Worm (Caenorhabditis elegans): ENCODE measurements around the gene cec-7.

cec-7 gene

ce11 chrIII:12847623-12848022, 29.8 kb downstream of the cec-7 start:
- no peak for TF ChIP-seq ZK546.5 (tag; optimal IDR thresholded peaks at IDR 0.05)
- no peak for TF ChIP-seq lsy-2 (tag; optimal IDR thresholded peaks at IDR 0.05)
- peak; percentile 2 for TF ChIP-seq sma-3 (GFP tag; optimal IDR thresholded peaks at IDR 0.05)
- TF ChIP-seq crh-2 (tag; optimal IDR thresholded peaks at IDR 0.05), result no peak
- TF ChIP-seq sma-9 (GFP tag; optimal IDR thresholded peaks at IDR 0.05), result peak; percentile 80
- TF ChIP-seq sma-9 (tag; optimal IDR thresholded peaks at IDR 0.05), result no peak
- TF ChIP-seq nhr-237 (tag; optimal IDR thresholded peaks at IDR 0.05), result no peak
- no peak for TF ChIP-seq snpc-4 (tag; optimal IDR thresholded peaks at IDR 0.05)
- TF ChIP-seq unc-39 (tag; optimal IDR thresholded peaks at IDR 0.05), result no peak
- TF ChIP-seq nhr-25 (tag; optimal IDR thresholded peaks at IDR 0.05), result peak; percentile 19
- TF ChIP-seq gmeb-1 (tag; optimal IDR thresholded peaks at IDR 0.05), result no peak
- no peak for TF ChIP-seq nhr-10 (tag; optimal IDR thresholded peaks at IDR 0.05)
- no peak for TF ChIP-seq ceh-16 (tag; optimal IDR thresholded peaks at IDR 0.05)
- no peak for TF ChIP-seq ceh-82 (tag; optimal IDR thresholded peaks at IDR 0.05)
- no peak for TF ChIP-seq lin-13 (GFP tag; optimal IDR thresholded peaks at IDR 0.05)
- no peak for TF ChIP-seq peb-1 (tag; optimal IDR thresholded peaks at IDR 0.05)
- TF ChIP-seq alr-1 (tag; optimal IDR thresholded peaks at IDR 0.05), result no peak
- no peak for TF ChIP-seq lin-11 (tag; optimal IDR thresholded peaks at IDR 0.05)
- no peak for TF ChIP-seq nhr-11 (tag; optimal IDR thresholded peaks at IDR 0.05)
- no peak for TF ChIP-seq F13H6.1 (tag; optimal IDR thresholded peaks at IDR 0.05)
- no peak for TF ChIP-seq skn-1 (tag; optimal IDR thresholded peaks at IDR 0.05)
- TF ChIP-seq C34F6.9 (tag; optimal IDR thresholded peaks at IDR 0.05), result no peak
- no peak for TF ChIP-seq Y55F3AM.14 (GFP tag; optimal IDR thresholded peaks at IDR 0.05)
- TF ChIP-seq ztf-1 (GFP tag; conservative IDR thresholded peaks at IDR 0.05), result no peak
- no peak for TF ChIP-seq elt-3 (tag; optimal IDR thresholded peaks at IDR 0.05)
- peak; percentile 66 for TF ChIP-seq sem-4 (tag; optimal IDR thresholded peaks at IDR 0.05)
- TF ChIP-seq ama-1 (optimal IDR thresholded peaks at IDR 0.05), result no peak
- TF ChIP-seq nhr-21 (tag; optimal IDR thresholded peaks at IDR 0.05), result no peak
- TF ChIP-seq lin-39 (tag; optimal IDR thresholded peaks at IDR 0.05), result no peak
- TF ChIP-seq aly-2 (tag; optimal IDR thresholded peaks at IDR 0.05), result no peak
- no peak for TF ChIP-seq ztf-11 (tag; optimal IDR thresholded peaks at IDR 0.05)
- no peak for TF ChIP-seq elt-1 (tag; optimal IDR thresholded peaks at IDR 0.05)
- no peak for TF ChIP-seq nhr-23 (tag; optimal IDR thresholded peaks at IDR 0.05)
- TF ChIP-seq nhr-77 (tag; optimal IDR thresholded peaks at IDR 0.05), result no peak
- TF ChIP-seq nhr-6 (tag; optimal IDR thresholded peaks at IDR 0.05), result no peak
- no peak for TF ChIP-seq mab-5 (tag; optimal IDR thresholded peaks at IDR 0.05)
- peak; percentile 37 for TF ChIP-seq blmp-1 (tag; optimal IDR thresholded peaks at IDR 0.05; ENCODE audit: insufficient read depth)
- TF ChIP-seq unc-62 (GFP tag; optimal IDR thresholded peaks at IDR 0.05), result no peak
- no peak for TF ChIP-seq nhr-12 (tag; optimal IDR thresholded peaks at IDR 0.05)
- TF ChIP-seq mdl-1 (tag; optimal IDR thresholded peaks at IDR 0.05), result no peak
- peak; percentile 92 for TF ChIP-seq fos-1 (tag; optimal IDR thresholded peaks at IDR 0.05)
- no peak for TF ChIP-seq R02D3.7 (tag; optimal IDR thresholded peaks at IDR 0.05)
- TF ChIP-seq egl-27 (tag; optimal IDR thresholded peaks at IDR 0.05), result no peak

- TF ChIP-seq elt-1 (tag; optimal IDR thresholded peaks at IDR 0.05), result no peak
- TF ChIP-seq lin-11 (tag; optimal IDR thresholded peaks at IDR 0.05), result no peak
- TF ChIP-seq elt-3 (tag; optimal IDR thresholded peaks at IDR 0.05), result no peak
- peak in 1 of 2 experiments; percentile 19 for TF ChIP-seq lsy-2 (tag; optimal IDR thresholded peaks at IDR 0.05)
- peak; percentile 4 for TF ChIP-seq sma-3 (GFP tag; optimal IDR thresholded peaks at IDR 0.05)
- no peak for TF ChIP-seq nhr-6 (tag; optimal IDR thresholded peaks at IDR 0.05)
- TF ChIP-seq zag-1 (tag; optimal IDR thresholded peaks at IDR 0.05), result no peak
- TF ChIP-seq nhr-12 (tag; optimal IDR thresholded peaks at IDR 0.05), result no peak
- TF ChIP-seq gmeb-1 (tag; optimal IDR thresholded peaks at IDR 0.05), result no peak
- peak; percentile 85 for TF ChIP-seq sem-4 (tag; optimal IDR thresholded peaks at IDR 0.05)
- TF ChIP-seq mdl-1 (tag; optimal IDR thresholded peaks at IDR 0.05), result no peak
- no peak for TF ChIP-seq ama-1 (optimal IDR thresholded peaks at IDR 0.05)
- TF ChIP-seq peb-1 (tag; optimal IDR thresholded peaks at IDR 0.05), result no peak
- TF ChIP-seq ztf-11 (tag; optimal IDR thresholded peaks at IDR 0.05), result no peak
- no peak for TF ChIP-seq snpc-4 (tag; optimal IDR thresholded peaks at IDR 0.05)
- TF ChIP-seq ztf-1 (GFP tag; conservative IDR thresholded peaks at IDR 0.05), result no peak
- TF ChIP-seq crh-2 (tag; optimal IDR thresholded peaks at IDR 0.05), result no peak
- TF ChIP-seq mab-5 (tag; optimal IDR thresholded peaks at IDR 0.05), result no peak
- TF ChIP-seq sma-9 (GFP tag; optimal IDR thresholded peaks at IDR 0.05), result peak; percentile 83
- no peak for TF ChIP-seq sma-9 (tag; optimal IDR thresholded peaks at IDR 0.05)
- no peak for TF ChIP-seq nhr-77 (tag; optimal IDR thresholded peaks at IDR 0.05)
- no peak for TF ChIP-seq nhr-23 (tag; optimal IDR thresholded peaks at IDR 0.05)
- no peak for TF ChIP-seq unc-39 (tag; optimal IDR thresholded peaks at IDR 0.05)
- peak; percentile 49 for TF ChIP-seq nhr-25 (tag; optimal IDR thresholded peaks at IDR 0.05)
- TF ChIP-seq blmp-1 (tag; optimal IDR thresholded peaks at IDR 0.05; ENCODE audit: insufficient read depth), result peak; percentile 14
- no peak for TF ChIP-seq dmd-4 (tag; optimal IDR thresholded peaks at IDR 0.05)
Observed at ce11 chrIII:12842858-12843257, 34.5 kb downstream of the cec-7 start.

Measured in whole organism, L2 larva.